Worm (Caenorhabditis elegans): Measurements from ENCODE around the gene dli-1.

dli-1 gene

ce11 chrIV:13077694-13078093 lies 20.9 kb downstream of the dli-1 start (continued):
- TF ChIP-seq dmd-6 (GFP tag; IDR thresholded peaks at IDR 0.05) (peak; percentile 45), spr-1 (tag; optimal IDR thresholded peaks at IDR 0.05) (no peak), nhr-48 (tag; optimal IDR thresholded peaks at IDR 0.05) (peak; percentile 79), nhr-28 (tag; optimal IDR thresholded peaks at IDR 0.05) (peak; percentile 96), nhr-41 (GFP tag; IDR thresholded peaks at IDR 0.05) (no peak), snpc-4 (tag; optimal IDR thresholded peaks at IDR 0.05) (no peak), unc-62 (GFP tag; optimal IDR thresholded peaks at IDR 0.05 in 1 of 2) (peak in 1 of 2 experiments; percentile 25), unc-62 (tag; optimal IDR thresholded peaks at IDR 0.05) (no peak), lin-29 (GFP tag; IDR thresholded peaks at IDR 0.05) (no peak)

DNA sequence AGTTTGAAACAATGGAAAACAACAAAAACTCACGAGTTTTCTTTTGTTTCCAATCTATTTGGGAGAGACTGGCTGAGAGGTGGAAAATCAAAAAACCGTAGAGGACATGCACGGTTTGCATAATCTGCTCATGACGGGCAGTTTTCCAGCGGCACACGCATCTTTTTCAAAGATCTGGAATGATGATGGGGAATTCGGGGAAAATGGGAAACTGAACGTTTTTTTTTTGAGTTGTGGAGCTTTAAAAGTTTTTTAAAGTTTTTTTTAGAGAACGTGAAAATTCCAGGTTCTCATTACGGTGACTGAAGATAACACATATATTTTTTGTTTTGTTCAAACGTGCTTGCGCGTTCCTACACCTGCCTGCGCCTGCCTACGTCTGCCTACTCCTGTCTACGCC lies 22.0 kb downstream of the dli-1 start, which contains the start of gene C39E9.7:
Gene C39E9.7 (minus strand): TSS at position 101 of the 400 bp plus-strand sequence.
- TF ChIP-seq hmg-1.1 (GFP tag; IDR thresholded peaks at IDR 0.05) (no peak), snpc-1.2 (GFP tag; IDR thresholded peaks at IDR 0.05) (no peak), ctbp-1 (GFP tag; IDR thresholded peaks at IDR 0.05) (no peak), Y48G9A.11 (GFP tag; IDR thresholded peaks at IDR 0.05) (no peak), lin-15B (tag; optimal IDR thresholded peaks at IDR 0.05) (no peak), nhr-77 (tag; optimal IDR thresholded peaks at IDR 0.05) (no peak), fkh-10 (GFP tag; optimal IDR thresholded peaks at IDR 0.05) (no peak), nhr-102 (tag; optimal IDR thresholded peaks at IDR 0.05) (no peak), ceh-28 (tag; optimal IDR thresholded peaks at IDR 0.05) (no peak), nhr-25 (tag; optimal IDR thresholded peaks at IDR 0.05; ENCODE audit: borderline replicate concordance, insufficient read depth) (no peak), mes-2 (tag; optimal IDR thresholded peaks at IDR 0.05; ENCODE audit: poor library complexity, severe bottlenecking) (no peak), lin-38 (GFP tag; IDR thresholded peaks at IDR 0.05) (no peak), pqm-1 (tag; optimal IDR thresholded peaks at IDR 0.05) (no peak), tag-97 (GFP tag; IDR thresholded peaks at IDR 0.05) (no peak), ztf-7 (tag; optimal IDR thresholded peaks at IDR 0.05) (no peak), lsy-2 (tag; optimal IDR thresholded peaks at IDR 0.05) (no peak), R02D3.7 (tag; optimal IDR thresholded peaks at IDR 0.05) (no peak), spr-1 (tag; optimal IDR thresholded peaks at IDR 0.05) (no peak), F44E2.7 (GFP tag; IDR thresholded peaks at IDR 0.05) (no peak), nhr-42 (GFP tag; IDR thresholded peaks at IDR 0.05) (no peak)

DNA sequence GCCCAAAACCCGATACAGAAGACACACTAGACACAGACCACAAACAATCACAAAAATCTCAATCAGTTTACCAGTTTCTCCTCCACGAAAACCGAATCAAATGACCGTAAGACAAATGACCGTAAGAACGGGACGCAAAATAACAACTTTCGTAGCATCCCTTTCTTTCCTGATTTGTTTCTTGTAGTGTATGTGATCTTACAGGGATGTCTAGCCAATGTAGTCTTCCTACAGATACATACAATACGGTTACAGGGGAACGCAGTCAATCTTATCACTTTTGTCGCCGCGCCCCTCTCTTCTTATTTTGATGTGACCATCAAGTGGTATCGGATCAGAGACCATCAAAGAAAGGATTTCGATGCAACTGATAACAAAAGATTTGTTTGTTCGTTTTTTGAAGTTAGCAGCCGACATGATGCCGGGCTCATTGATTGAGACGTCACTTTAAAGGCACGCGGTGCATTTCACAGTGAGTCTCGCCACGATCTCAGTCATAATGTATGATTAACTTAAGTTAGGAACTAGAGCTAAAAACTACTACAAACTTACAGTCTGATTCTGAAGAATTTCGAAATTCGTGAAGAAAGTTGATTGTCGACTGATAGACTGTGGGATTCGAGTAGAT lies 22.9 kb downstream of the dli-1 start:
- TF ChIP-seq nhr-77 (tag; optimal IDR thresholded peaks at IDR 0.05) (peak; percentile 62), nhr-28 (tag; optimal IDR thresholded peaks at IDR 0.05) (peak; percentile 100), daf-19 (GFP tag; conservative IDR thresholded peaks at IDR 0.05) (no peak), ceh-20 (GFP tag; IDR thresholded peaks at IDR 0.05) (no peak), ama-1 (optimal IDR thresholded peaks at IDR 0.05) (no peak), dmd-6 (GFP tag; IDR thresholded peaks at IDR 0.05) (0 out of 2 replicates have a peak, but pooled peaks have one; percentile 9), aly-2 (tag; optimal IDR thresholded peaks at IDR 0.05) (no peak), gei-8 (GFP tag; optimal IDR thresholded peaks at IDR 0.05) (no peak), mdl-1 (tag; optimal IDR thresholded peaks at IDR 0.05) (peak in 1 of 2 experiments; percentile 47), set-16 (GFP tag; IDR thresholded peaks at IDR 0.05) (no peak), pqm-1 (tag; optimal IDR thresholded peaks at IDR 0.05) (no peak), nhr-237 (tag; optimal IDR thresholded peaks at IDR 0.05) (no peak), ztf-11 (tag; optimal IDR thresholded peaks at IDR 0.05) (no peak), nhr-6 (tag; optimal IDR thresholded peaks at IDR 0.05) (no peak), lin-1 (GFP tag; IDR thresholded peaks at IDR 0.05) (no peak), hlh-11 (tag; optimal IDR thresholded peaks at IDR 0.05) (peak; percentile 58), ztf-7 (tag; optimal IDR thresholded peaks at IDR 0.05) (no peak), Y105C5A.15 (GFP tag; IDR thresholded peaks at IDR 0.05) (no peak), saeg-2 (GFP tag; IDR thresholded peaks at IDR 0.05) (no peak), unc-62 (GFP tag; optimal IDR thresholded peaks at IDR 0.05 in 1 of 2) (peak in 1 of 2 experiments; percentile 80), unc-62 (tag; optimal IDR thresholded peaks at IDR 0.05) (no peak), spr-1 (tag; optimal IDR thresholded peaks at IDR 0.05) (no peak), nhr-111 (GFP tag; optimal IDR thresholded peaks at IDR 0.05) (no peak), hmg-1.1 (GFP tag; IDR thresholded peaks at IDR 0.05) (no peak), hlh-30 (tag; optimal IDR thresholded peaks at IDR 0.05; ENCODE audit: insufficient read depth) (peak; percentile 25), nhr-41 (GFP tag; IDR thresholded peaks at IDR 0.05) (no peak), nhr-25 (tag; optimal IDR thresholded peaks at IDR 0.05; ENCODE audit: borderline replicate concordance, insufficient read depth) (no peak), mxl-3 (GFP tag; optimal IDR thresholded peaks at IDR 0.05) (peak; percentile 9), lim-7 (GFP tag; IDR thresholded peaks at IDR 0.05) (no peak)

All from whole organism, L4 larva.